Worm (Caenorhabditis elegans): Measurements from ENCODE around the gene ugt-32.

The ugt-32 gene

ce11 chrV:3803343-3803742 lies 40.5 kb downstream of the ugt-32 start, which contains the start of gene cyp-33C8:
Gene cyp-33C8 (minus strand): TSS chrV:3803542.
- TF ChIP-seq unc-62 (GFP tag; optimal IDR thresholded peaks at IDR 0.05), result no peak

DNA sequence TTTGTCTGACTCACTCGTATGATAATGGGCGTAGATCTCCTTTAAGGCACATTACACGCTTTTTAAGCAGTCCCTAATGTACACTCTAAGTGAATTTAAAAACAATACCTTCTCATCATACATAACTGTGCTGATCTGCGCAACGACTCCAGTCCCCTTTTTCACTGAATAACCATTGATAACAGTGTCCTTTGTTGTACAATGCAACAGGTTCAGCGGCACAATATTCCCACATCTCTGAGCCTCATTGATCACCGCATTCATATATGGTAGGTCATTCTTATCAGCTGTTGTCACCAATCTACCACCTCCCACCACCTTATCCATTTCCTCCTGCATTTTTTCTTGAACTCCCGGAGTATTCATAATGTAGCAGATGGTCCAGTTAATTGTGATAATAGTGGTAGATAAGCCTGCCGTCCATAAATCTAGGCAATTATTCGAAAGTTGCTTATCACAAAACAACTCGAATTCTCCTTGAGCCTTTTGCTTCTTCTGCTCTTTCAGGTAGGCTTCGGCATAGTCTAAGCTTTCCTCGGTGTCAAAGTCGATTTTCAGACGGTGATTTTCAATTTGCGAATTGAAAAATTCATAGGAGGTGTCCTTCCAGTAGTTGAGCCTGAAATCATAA lies 41.9 kb downstream of the ugt-32 start:
- no peak for TF ChIP-seq unc-62 (GFP tag; optimal IDR thresholded peaks at IDR 0.05)

DNA sequence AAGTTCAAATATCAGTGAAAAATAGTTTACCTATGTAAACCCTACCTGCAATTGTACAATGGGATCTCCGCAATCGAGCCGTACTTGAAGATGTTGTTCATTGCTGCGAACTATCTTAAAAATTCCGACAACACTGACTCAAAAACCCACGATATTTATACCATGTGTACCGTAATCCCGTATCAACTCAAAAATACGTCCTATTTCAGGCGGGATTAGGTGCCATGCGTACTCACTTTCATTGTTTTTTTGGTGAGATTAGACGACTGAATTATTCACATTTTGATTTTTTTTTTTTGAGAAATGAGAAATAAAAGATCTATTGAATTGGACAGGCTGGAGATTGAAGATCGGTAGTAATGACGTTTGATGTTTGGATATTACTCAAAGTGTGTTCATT lies 43.4 kb downstream of the ugt-32 start, which contains the start of gene srt-30:
TSS of gene srt-30 (minus strand) at position 101 of the 400 bp plus-strand sequence.
- TF ChIP-seq unc-62 (GFP tag; optimal IDR thresholded peaks at IDR 0.05), result no peak

DNA sequence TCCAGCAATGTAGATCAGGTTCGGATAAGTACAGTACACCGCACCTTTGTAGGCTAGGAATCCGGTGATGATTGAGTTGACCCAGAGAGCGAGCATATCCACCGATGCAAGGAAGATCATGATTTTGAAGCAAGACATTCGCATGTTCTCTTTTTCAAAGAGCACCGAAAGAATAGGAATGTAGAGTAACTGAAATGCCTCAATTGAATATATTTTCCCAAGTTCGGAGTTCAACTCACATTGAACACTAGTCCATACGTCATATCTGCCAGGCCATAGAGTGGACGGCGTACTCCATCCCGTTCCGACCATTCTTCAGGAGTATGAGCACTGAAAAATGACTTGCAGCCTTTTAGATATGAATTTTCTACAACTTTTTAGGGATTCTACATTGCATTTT lies 44.1 kb downstream of the ugt-32 start:
- TF ChIP-seq unc-62 (GFP tag; optimal IDR thresholded peaks at IDR 0.05), result no peak

All from whole organism, dauer.